Fruit fly (Drosophila melanogaster): ENCODE measurements around the gene CG17404.

dm6 chr3R:12224919-12225318, at the start of gene CG17404:
- TF ChIP-seq Sin3A (optimal IDR thresholded peaks at IDR 0.05), result no peak
- no peak for TF ChIP-seq h (optimal IDR thresholded peaks at IDR 0.05)
- no peak for TF ChIP-seq insv (optimal IDR thresholded peaks at IDR 0.05)
- TF ChIP-seq psq (optimal IDR thresholded peaks at IDR 0.05), result no peak
